Fruit fly (Drosophila melanogaster) whole organism, prepupa: Measurements from ENCODE around the gene CG15200.

Experiments
- CG10631 ChIP-seq: fragments of 200-800 bp; sonication (Bioruptor generic); optimal IDR thresholded peaks from 2 replicates; lab custom pipeline; 2016; ENCODE audit warnings: missing biosample characterization, missing genetic modification characterization
- CG4318 ChIP-seq: fragments of 200-800 bp; sonication (Bioruptor generic); optimal IDR thresholded peaks from 3 replicates; lab custom pipeline; 2017; ENCODE audit warnings: missing biosample characterization, mild to moderate bottlenecking, missing genetic modification characterization
- Hr38 ChIP-seq: sonication (Bioruptor generic); optimal IDR thresholded peaks from 2 replicates; lab custom pipeline; 2016; ENCODE audit warnings: missing biosample characterization, missing genetic modification characterization
- Lpt ChIP-seq: fragments of 200-800 bp; sonication (Bioruptor generic); optimal IDR thresholded peaks from 3 replicates; lab custom pipeline; 2016; ENCODE audit warnings: missing biosample characterization, missing genetic modification characterization
- Met ChIP-seq: fragments of 200-800 bp; sonication (Bioruptor generic); optimal IDR thresholded peaks from 3 replicates; lab custom pipeline; 2016; ENCODE audit warnings: missing biosample characterization, missing genetic modification characterization
- Sox102F ChIP-seq: fragments of 200-800 bp; sonication (Bioruptor generic); optimal IDR thresholded peaks from 2 replicates; lab custom pipeline; 2016; ENCODE audit warnings: missing biosample characterization, mild to moderate bottlenecking, missing genetic modification characterization
- svp ChIP-seq: fragments of 200-800 bp; sonication (Bioruptor generic); peaks from one replicate; lab custom pipeline; 2016; ENCODE audit warnings: missing biosample characterization, missing genetic modification characterization
- vri ChIP-seq: fragments of 200-800 bp; sonication (Bioruptor generic); optimal IDR thresholded peaks from 3 replicates; lab custom pipeline; 2016; ENCODE audit warnings: missing biosample characterization, mild to moderate bottlenecking, missing genetic modification characterization

DNA sequence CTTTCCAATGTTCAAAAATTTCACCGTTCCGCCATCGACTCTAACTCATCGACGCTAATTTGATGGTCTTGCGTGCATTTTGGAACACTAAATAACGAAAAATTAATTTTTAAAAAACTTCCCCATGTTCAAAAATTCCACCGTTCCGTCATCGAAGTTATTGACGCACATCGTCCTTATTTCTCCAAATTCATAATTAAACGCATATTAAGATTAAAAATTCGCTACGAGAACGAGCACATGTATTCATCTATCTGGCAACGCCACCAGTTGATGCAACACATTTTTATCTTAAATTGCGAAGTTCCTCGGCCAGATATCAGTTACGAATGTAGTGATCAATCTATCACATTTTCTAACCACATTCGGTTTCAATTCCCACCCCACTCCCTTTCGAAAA, 33.5 kb upstream of the CG15200 start, which contains the start of gene Lint-1:
- TF ChIP-seq Sox102F (GFP tag; lab: Kevin White, UChicago) (peak; percentile 13), svp (GFP tag; lab: Kevin White, UChicago) (peak; percentile 69), Lpt (GFP tag; lab: Kevin White, UChicago) (no peak), vri (GFP tag; lab: Kevin White, UChicago) (peak; percentile 54), Met (GFP tag; lab: Kevin White, UChicago) (peak; percentile 34), CG10631 (peak; percentile 5), Hr38 (GFP tag; lab: Kevin White, UChicago) (no peak), CG4318 (GFP tag; lab: Kevin White, UChicago) (no peak)
